Fruit fly (Drosophila melanogaster): ENCODE results near the gene CG7381.

dm6 chr3R:12957388-12957787 lies 19.9 kb downstream of the CG7381 start:
- TF ChIP-seq rn (GFP tag; IDR thresholded peaks at IDR 0.05) (no peak), CG34367 (tag; optimal IDR thresholded peaks at IDR 0.05) (peak; percentile 12)
